Fruit fly (Drosophila melanogaster) whole organism, embryonic: ENCODE results near the gene CG2854.

Experiments
- Abd-B ChIP-seq: fragments of 200-800 bp; sonication (Bioruptor generic); optimal IDR thresholded peaks from 2 replicates; lab custom pipeline; 2018; ENCODE audit warnings: missing biosample characterization, mild to moderate bottlenecking, missing genetic modification characterization, moderate library complexity
- BtbVII ChIP-seq: fragments of 200-800 bp; sonication (Bioruptor generic); optimal IDR thresholded peaks from 3 replicates; lab custom pipeline; 2017; ENCODE audit warnings: missing biosample characterization, mild to moderate bottlenecking, missing genetic modification characterization
- CG1024 ChIP-seq: fragments of 200-800 bp; sonication (Bioruptor generic); IDR thresholded peaks from 2 replicates; pipeline ENCODE4 v1.3.6; 2022; ENCODE audit warnings: missing biosample characterization, missing genetic modification characterization
- CG10654 ChIP-seq: fragments of 200-800 bp; sonication (Bioruptor generic); optimal IDR thresholded peaks from 2 replicates; lab custom pipeline; 2016; ENCODE audit warnings: missing biosample characterization, missing genetic modification characterization
- CG10979 ChIP-seq: fragments of 200-800 bp; sonication (Bioruptor generic); optimal IDR thresholded peaks from 2 replicates; lab custom pipeline; 2018; ENCODE audit warnings: missing biosample characterization, mild to moderate bottlenecking, missing genetic modification characterization, moderate library complexity
- CG11085 ChIP-seq: fragments of 200-800 bp; sonication (Bioruptor generic); IDR thresholded peaks from 2 replicates; pipeline ENCODE4 v1.3.6; 2022; ENCODE audit warnings: missing biosample characterization, missing genetic modification characterization
- CG12942 ChIP-seq: fragments of 200-800 bp; sonication (Bioruptor generic); optimal IDR thresholded peaks from 3 replicates; lab custom pipeline; 2016; ENCODE audit warnings: missing biosample characterization, missing genetic modification characterization
- CG14050 ChIP-seq: fragments of 200-800 bp; sonication (Bioruptor generic); IDR thresholded peaks from 3 replicates; pipeline ENCODE4 v1.3.6; 2022; ENCODE audit warnings: missing biosample characterization, missing genetic modification characterization
- CG16813 ChIP-seq: fragments of 200-800 bp; sonication (Bioruptor generic); IDR thresholded peaks from 3 replicates; pipeline ENCODE4 v1.3.6; 2022; ENCODE audit warnings: missing biosample characterization, missing genetic modification characterization; ENCODE audit not compliant: partially characterized antibody
- CG17361 ChIP-seq: fragments of 200-800 bp; sonication (Bioruptor generic); IDR thresholded peaks from 3 replicates; pipeline ENCODE4 v1.3.6; 2022; ENCODE audit warnings: missing biosample characterization, missing genetic modification characterization
- CG18262 ChIP-seq: fragments of 200-800 bp; optimal IDR thresholded peaks from 3 replicates; lab custom pipeline; 2019; ENCODE audit warnings: missing biosample characterization, mild to moderate bottlenecking, missing genetic modification characterization, moderate library complexity
- CG31388 ChIP-seq: fragments of 200-800 bp; sonication (Bioruptor generic); optimal IDR thresholded peaks from 2 replicates; lab custom pipeline; 2016; ENCODE audit warnings: missing biosample characterization, missing genetic modification characterization
- CG3407 ChIP-seq: fragments of 200-800 bp; sonication (Bioruptor generic); optimal IDR thresholded peaks from 2 replicates; lab custom pipeline; 2018; ENCODE audit warnings: missing biosample characterization, mild to moderate bottlenecking, missing genetic modification characterization
- CG3726 ChIP-seq: fragments of 200-800 bp; sonication (Bioruptor generic); IDR thresholded peaks from 3 replicates; pipeline ENCODE4, ENCODE4 v1.3.6; 2022; ENCODE audit warnings: missing biosample characterization, missing genetic modification characterization
- CG3847 ChIP-seq: fragments of 200-800 bp; sonication (Bioruptor generic); IDR thresholded peaks from 2 replicates; pipeline ENCODE4 v1.3.6; 2022; ENCODE audit warnings: missing biosample characterization, missing genetic modification characterization
- CG5953 ChIP-seq: fragments of 200-800 bp; sonication (Bioruptor generic); IDR thresholded peaks from 2 replicates; pipeline ENCODE4 v1.3.6; 2022; ENCODE audit warnings: missing biosample characterization, missing genetic modification characterization
- CG7556 ChIP-seq: fragments of 200-800 bp; sonication (Bioruptor generic); optimal IDR thresholded peaks from 2 replicates; lab custom pipeline; 2017; ENCODE audit warnings: missing biosample characterization, mild to moderate bottlenecking, missing genetic modification characterization
- CG7745 ChIP-seq: fragments of 200-800 bp; sonication (Bioruptor generic); optimal IDR thresholded peaks from 2 replicates; lab custom pipeline; 2018; ENCODE audit warnings: missing biosample characterization, mild to moderate bottlenecking, missing genetic modification characterization, moderate library complexity
- CG8359 ChIP-seq: fragments of 200-800 bp; sonication (Bioruptor generic); optimal IDR thresholded peaks from 2 replicates; lab custom pipeline; 2017; ENCODE audit warnings: missing biosample characterization, mild to moderate bottlenecking, missing genetic modification characterization, borderline replicate concordance
- Camta ChIP-seq: fragments of 200-800 bp; sonication (Bioruptor generic); optimal IDR thresholded peaks from 2 replicates; lab custom pipeline; 2016; ENCODE audit warnings: missing biosample characterization, missing genetic modification characterization
- D19B ChIP-seq: fragments of 200-800 bp; sonication (Bioruptor generic); optimal IDR thresholded peaks from 2 replicates; lab custom pipeline; 2017; ENCODE audit warnings: missing biosample characterization, mild to moderate bottlenecking, missing genetic modification characterization
- Dip3 ChIP-seq: fragments of 200-800 bp; sonication (Bioruptor generic); optimal IDR thresholded peaks from 3 replicates; lab custom pipeline; 2016; ENCODE audit warnings: missing biosample characterization, missing genetic modification characterization
- Fer3 ChIP-seq: fragments of 200-800 bp; sonication (Bioruptor generic); optimal IDR thresholded peaks from 2 replicates; lab custom pipeline; 2018; ENCODE audit warnings: missing biosample characterization, mild to moderate bottlenecking, missing genetic modification characterization, moderate library complexity
- H15 ChIP-seq: fragments of 200-800 bp; sonication (Bioruptor generic); IDR thresholded peaks from 3 replicates; pipeline ENCODE4 v1.3.6; 2022; ENCODE audit warnings: missing biosample characterization, missing genetic modification characterization
- H2.0 ChIP-seq: fragments of 200-800 bp; sonication (Bioruptor generic); IDR thresholded peaks from 2 replicates; pipeline ENCODE4 v1.3.6; 2022; ENCODE audit warnings: missing biosample characterization, missing genetic modification characterization
- HmgD ChIP-seq: fragments of 200-800 bp; sonication (Bioruptor generic); optimal IDR thresholded peaks from 3 replicates; lab custom pipeline; 2016; ENCODE audit warnings: missing biosample characterization, missing genetic modification characterization
- HmgZ ChIP-seq: fragments of 200-800 bp; sonication (Bioruptor generic); optimal IDR thresholded peaks from 2 replicates; lab custom pipeline; 2018; ENCODE audit warnings: missing biosample characterization, mild to moderate bottlenecking, missing genetic modification characterization
- Mrtf ChIP-seq: fragments of 200-800 bp; sonication (Bioruptor generic); IDR thresholded peaks from 3 replicates; pipeline ENCODE4 v1.3.6; 2022; ENCODE audit warnings: missing biosample characterization, missing genetic modification characterization
- Myb ChIP-seq: fragments of 200-800 bp; sonication (Bioruptor generic); optimal IDR thresholded peaks from 2 replicates; lab custom pipeline; 2016; ENCODE audit warnings: missing biosample characterization, missing genetic modification characterization
- Sin3A ChIP-seq: fragments of >200 bp; optimal IDR thresholded peaks from 2 replicates; lab custom pipeline; 2018
- Sox100B ChIP-seq: fragments of 200-800 bp; sonication (Bioruptor generic); optimal IDR thresholded peaks from 3 replicates; lab custom pipeline; 2018; ENCODE audit warnings: missing biosample characterization, mild to moderate bottlenecking, missing genetic modification characterization
- Spps ChIP-seq: fragments of 200-800 bp; sonication (Bioruptor generic); optimal IDR thresholded peaks from 2 replicates; lab custom pipeline; 2018; ENCODE audit warnings: missing biosample characterization, mild to moderate bottlenecking, missing genetic modification characterization
- Vsx1 ChIP-seq: fragments of 200-800 bp; sonication (Bioruptor generic); optimal IDR thresholded peaks from 2 replicates; lab custom pipeline; 2017; ENCODE audit warnings: missing biosample characterization, mild to moderate bottlenecking, missing genetic modification characterization, missing genetic modification reagents
- ase ChIP-seq: fragments of 200-800 bp; sonication (Bioruptor generic); IDR thresholded peaks from 3 replicates; pipeline ENCODE4 v1.3.6; 2022; ENCODE audit warnings: missing biosample characterization, missing genetic modification characterization
- az2 ChIP-seq: fragments of 200-800 bp; sonication (Bioruptor generic); optimal IDR thresholded peaks from 3 replicates; lab custom pipeline; 2016; ENCODE audit warnings: missing biosample characterization, missing genetic modification characterization
- bab2 ChIP-seq: fragments of 200-800 bp; sonication (Bioruptor generic); optimal IDR thresholded peaks from 2 replicates; lab custom pipeline; 2016; ENCODE audit warnings: missing biosample characterization, missing genetic modification characterization
- chm ChIP-seq: fragments of 200-800 bp; sonication (Bioruptor generic); IDR thresholded peaks from 2 replicates; pipeline ENCODE4 v1.3.6; 2022; ENCODE audit warnings: missing biosample characterization, missing genetic modification characterization
- chn ChIP-seq: fragments of 200-800 bp; sonication (Bioruptor generic); optimal IDR thresholded peaks from 2 replicates; lab custom pipeline; 2016; ENCODE audit warnings: missing biosample characterization, missing genetic modification characterization
- dati ChIP-seq: fragments of 200-800 bp; sonication (Bioruptor generic); IDR thresholded peaks from 2 replicates; pipeline ENCODE4 v1.3.6; 2022; ENCODE audit warnings: missing biosample characterization, missing genetic modification characterization
- dpn ChIP-seq, 2 experiments: fragments of 200-800 bp; sonication (Bioruptor generic); optimal IDR thresholded peaks; 3 replicates each; lab custom pipeline; 2016; ENCODE audit warnings: missing biosample characterization in 2 of 2, missing genetic modification characterization in 2 of 2
- dysf ChIP-seq: fragments of 200-800 bp; sonication (Bioruptor generic); IDR thresholded peaks from 3 replicates; pipeline ENCODE4 v1.3.6; 2022; ENCODE audit warnings: missing biosample characterization, missing genetic modification characterization
- gcm2 ChIP-seq: fragments of 200-800 bp; sonication (Bioruptor generic); optimal IDR thresholded peaks from 2 replicates; lab custom pipeline; 2016; ENCODE audit warnings: missing biosample characterization, missing genetic modification characterization
- gsb ChIP-seq: fragments of 200-800 bp; sonication (Bioruptor generic); IDR thresholded peaks from 2 replicates; pipeline ENCODE4 v1.3.6; 2022; ENCODE audit warnings: missing biosample characterization, missing genetic modification characterization
- h ChIP-seq: fragments of >200 bp; optimal IDR thresholded peaks from 2 replicates; lab custom pipeline; 2017
- hb ChIP-seq: fragments of 200-800 bp; sonication (Bioruptor generic); IDR thresholded peaks from 3 replicates; pipeline ENCODE4 v1.3.6; 2022; ENCODE audit warnings: missing biosample characterization, missing genetic modification characterization; ENCODE audit not compliant: partially characterized antibody
- hkb ChIP-seq, 2 experiments: fragments of 200-800 bp in 1 of 2; fragments of >200 bp in 1 of 2; sonication (Bioruptor generic) in 1 of 2; IDR thresholded peaks in 1 of 2; optimal IDR thresholded peaks in 1 of 2; 2 replicates each; pipeline versions ENCODE4 v1.3.6 to Lab custom; 2017 to 2022; ENCODE audit warnings: missing biosample characterization in 1 of 2, missing genetic modification characterization in 1 of 2
- pan ChIP-seq, 4 experiments: fragments of >200 bp in 3 of 4; fragments of 200-800 bp in 1 of 4; sonication (Bioruptor generic) in 1 of 4; optimal IDR thresholded peaks in 3 of 4; IDR thresholded peaks in 1 of 4; 2 replicates each; pipeline versions ENCODE4 v1.3.6 to Lab custom; 2017 to 2022; ENCODE audit warnings: missing biosample characterization in 2 of 4, missing genetic modification characterization in 2 of 4, mixed read lengths in 1 of 4
- pfk ChIP-seq: fragments of 200-800 bp; sonication (Bioruptor generic); optimal IDR thresholded peaks from 2 replicates; lab custom pipeline; 2018; ENCODE audit warnings: missing biosample characterization, mild to moderate bottlenecking, missing genetic modification characterization, moderate library complexity
- row ChIP-seq: fragments of 200-800 bp; sonication (Bioruptor generic); IDR thresholded peaks from 3 replicates; pipeline ENCODE4 v1.3.6; 2022; ENCODE audit warnings: missing biosample characterization, missing genetic modification characterization
- sens-2 ChIP-seq: fragments of 200-800 bp; sonication (Bioruptor generic); IDR thresholded peaks from 2 replicates; pipeline ENCODE4 v1.3.6; 2022; ENCODE audit warnings: missing biosample characterization, missing genetic modification characterization
- zfh1 ChIP-seq: fragments of 200-800 bp; sonication (Bioruptor generic); IDR thresholded peaks from 3 replicates; pipeline ENCODE4 v1.3.6; 2022; ENCODE audit warnings: missing biosample characterization, missing genetic modification characterization

The CG2854 gene

dm6 chrX:2318369-2318768 is 8.6 kb upstream of the CG2854 start:
- TF ChIP-seq Dip3 (GFP tag; lab: Kevin White, UChicago) (no peak), pan (optimal IDR thresholded peaks at IDR 0.05; lab: Kevin White, UChicago) (peak in 1 of 2 experiments; percentile 46), pan (GFP tag; optimal IDR thresholded peaks at IDR 0.05 in 1 of 2, IDR thresholded peaks at IDR 0.05 in 1 of 2) (peak in 1 of 2 experiments; percentile 79), Vsx1 (GFP tag; lab: Kevin White, UChicago) (no peak), CG10979 (tag; lab: Kevin White, UChicago) (peak; percentile 67), ase (peak; percentile 67; the same call in 2 of the 3 replicates), Spps (tag; lab: Kevin White, UChicago) (peak; percentile 22), chn (peak; percentile 63), BtbVII (GFP tag; lab: Kevin White, UChicago) (no peak), bab2 (GFP tag; lab: Kevin White, UChicago) (peak; percentile 21), H2.0 (GFP tag; lab: Robert Waterston, UW) (peak; percentile 50; the same call in 1 of the 2 replicates), h (no peak), zfh1 (GFP tag; lab: Robert Waterston, UW) (peak; percentile 91), HmgD (GFP tag; lab: Kevin White, UChicago) (peak; percentile 25), CG31388 (no peak), gsb (GFP tag; lab: Robert Waterston, UW) (0 out of 2 replicates have a peak, but pooled peaks have one; percentile 9), gcm2 (GFP tag; lab: Kevin White, UChicago) (peak; percentile 6), Sox100B (GFP tag; lab: Kevin White, UChicago) (no peak), CG16813 (GFP tag; lab: Robert Waterston, UW) (no peak), Mrtf (GFP tag; lab: Robert Waterston, UW) (peak; percentile 71), D19B (GFP tag; lab: Kevin White, UChicago) (peak; percentile 85), chm (GFP tag; lab: Robert Waterston, UW) (peak; percentile 83), hkb (optimal IDR thresholded peaks at IDR 0.05; lab: Kevin White, UChicago) (no peak), hkb (GFP tag; IDR thresholded peaks at IDR 0.05; lab: Robert Waterston, UW) (peak; percentile 59; the same call in 1 of the 2 replicates), hb (GFP tag; lab: Robert Waterston, UW) (no peak), CG3407 (GFP tag; lab: Kevin White, UChicago) (no peak), CG14050 (GFP tag; lab: Robert Waterston, UW) (peak; percentile 81), CG3726 (peak; percentile 72; the same call in 1 of the 3 replicates), CG7556 (GFP tag; lab: Kevin White, UChicago) (peak; percentile 23), CG17361 (GFP tag; lab: Robert Waterston, UW) (peak; percentile 81), Abd-B (GFP tag; lab: Kevin White, UChicago) (peak; percentile 8), CG7745 (tag; lab: Kevin White, UChicago) (no peak), CG5953 (GFP tag; lab: Robert Waterston, UW) (peak; percentile 72), sens-2 (no peak), Sin3A (lab: Kevin White, UChicago) (no peak), row (peak; percentile 89), Myb (GFP tag; lab: Kevin White, UChicago) (no peak), dysf (GFP tag; lab: Robert Waterston, UW) (peak; percentile 83), pfk (GFP tag; lab: Kevin White, UChicago) (no peak), Fer3 (tag; lab: Kevin White, UChicago) (peak; percentile 20), az2 (GFP tag; lab: Kevin White, UChicago) (peak; percentile 40), dati (GFP tag; lab: Robert Waterston, UW) (0 out of 2 replicates have a peak, but pooled peaks have one; percentile 15), CG10654 (GFP tag; lab: Kevin White, UChicago) (no peak), CG8359 (GFP tag; lab: Kevin White, UChicago) (peak; percentile 16), dpn (GFP tag; optimal IDR thresholded peaks at IDR 0.05; lab: Kevin White, UChicago) (peak in 1 of 2 experiments; percentile 55), Camta (GFP tag; lab: Kevin White, UChicago) (peak; percentile 56), H15 (GFP tag; lab: Robert Waterston, UW) (peak; percentile 75; the same call in 1 of the 3 replicates), CG12942 (GFP tag; lab: Kevin White, UChicago) (no peak), HmgZ (tag; lab: Kevin White, UChicago) (no peak), CG18262 (tag; lab: Kevin White, UChicago) (peak; percentile 77), CG3847 (GFP tag; lab: Robert Waterston, UW) (peak; percentile 40), CG1024 (peak; percentile 49), CG11085 (GFP tag; lab: Robert Waterston, UW) (peak; percentile 32; the same call in 1 of the 2 replicates)
